Worm (Caenorhabditis elegans): Measurements from ENCODE around the gene dyf-13.

The dyf-13 gene

ce11 chrII:7171305-7171998 lies at the start of gene dyf-13:
dyf-13 (minus strand) TSS chrII:7171355.
- no peak for TF ChIP-seq lir-3 (tag; optimal IDR thresholded peaks at IDR 0.05; ENCODE audit: poor library complexity)
- no peak for TF ChIP-seq unc-130 (tag; optimal IDR thresholded peaks at IDR 0.05)
- no peak for TF ChIP-seq nhr-77 (tag; optimal IDR thresholded peaks at IDR 0.05)
- no peak for TF ChIP-seq xbp-1 (tag; optimal IDR thresholded peaks at IDR 0.05)
- TF ChIP-seq dpl-1 (GFP tag; optimal IDR thresholded peaks at IDR 0.05): no peak
- TF ChIP-seq zag-1 (tag; optimal IDR thresholded peaks at IDR 0.05): no peak
- TF ChIP-seq vab-15 (tag; optimal IDR thresholded peaks at IDR 0.05): no peak
- no peak for TF ChIP-seq fkh-4 (tag; optimal IDR thresholded peaks at IDR 0.05; ENCODE audit: borderline replicate concordance)
- no peak for TF ChIP-seq nhr-71 (tag; optimal IDR thresholded peaks at IDR 0.05)

- TF ChIP-seq sox-4 (tag; optimal IDR thresholded peaks at IDR 0.05) (no peak), nhr-19 (GFP tag; conservative IDR thresholded peaks at IDR 0.05) (no peak), zip-4 (GFP tag; optimal IDR thresholded peaks at IDR 0.05) (no peak), rnt-1 (tag; optimal IDR thresholded peaks at IDR 0.05) (no peak), lin-13 (GFP tag; optimal IDR thresholded peaks at IDR 0.05) (no peak), nhr-85 (tag) (no peak), hpl-2 (GFP tag; optimal IDR thresholded peaks at IDR 0.05) (no peak), egl-13 (tag; optimal IDR thresholded peaks at IDR 0.05) (no peak), tlp-1 (tag; optimal IDR thresholded peaks at IDR 0.05) (no peak), nhr-237 (tag; optimal IDR thresholded peaks at IDR 0.05) (no peak), mdl-1 (tag; optimal IDR thresholded peaks at IDR 0.05) (no peak), lsy-2 (tag; optimal IDR thresholded peaks at IDR 0.05) (no peak), xbp-1 (tag; optimal IDR thresholded peaks at IDR 0.05) (no peak), ces-1 (GFP tag; optimal IDR thresholded peaks at IDR 0.05) (no peak), mep-1 (tag; optimal IDR thresholded peaks at IDR 0.05) (no peak), lin-14 (GFP tag; optimal IDR thresholded peaks at IDR 0.05) (no peak), pag-3 (tag; optimal IDR thresholded peaks at IDR 0.05; ENCODE audit: borderline replicate concordance, insufficient read depth) (no peak), skn-1 (tag; optimal IDR thresholded peaks at IDR 0.05) (no peak), fkh-10 (GFP tag; optimal IDR thresholded peaks at IDR 0.05) (no peak)
Observed at ce11 chrII:7217047-7217446, 45.9 kb upstream of the dyf-13 start, which contains the start of gene E04F6.10. E04F6.10 (minus strand) TSS chrII:7217147.

- TF ChIP-seq zip-4 (GFP tag; optimal IDR thresholded peaks at IDR 0.05) (no peak), unc-98 (GFP tag; IDR thresholded peaks at IDR 0.05) (no peak), hlh-17 (GFP tag; optimal IDR thresholded peaks at IDR 0.05; ENCODE audit: borderline replicate concordance) (no peak), mef-2 (tag; optimal IDR thresholded peaks at IDR 0.05) (no peak)
Observed at ce11 chrII:7212059-7212458, 40.9 kb upstream of the dyf-13 start, which contains the start of gene E04F6.9. E04F6.9 (minus strand) TSS chrII:7212159.

ce11 chrII:7211280-7211679 lies 40.1 kb upstream of the dyf-13 start, which contains the start of gene E04F6.8:
E04F6.8 (minus strand) TSS chrII:7211380.
- TF ChIP-seq rnt-1 (tag; optimal IDR thresholded peaks at IDR 0.05) (peak; percentile 14), lin-14 (GFP tag; optimal IDR thresholded peaks at IDR 0.05) (peak; percentile 45), lir-3 (tag; optimal IDR thresholded peaks at IDR 0.05; ENCODE audit: poor library complexity) (peak; percentile 45), hlh-17 (GFP tag; optimal IDR thresholded peaks at IDR 0.05; ENCODE audit: borderline replicate concordance) (no peak), pax-3 (tag; optimal IDR thresholded peaks at IDR 0.05) (no peak)

- TF ChIP-seq mef-2 (tag; optimal IDR thresholded peaks at IDR 0.05) (no peak), ztf-11 (tag; optimal IDR thresholded peaks at IDR 0.05) (no peak), lin-39 (tag; optimal IDR thresholded peaks at IDR 0.05) (no peak), nhr-20 (tag; optimal IDR thresholded peaks at IDR 0.05) (no peak), snu-23 (GFP tag; optimal IDR thresholded peaks at IDR 0.05) (no peak), ztf-4 (tag; optimal IDR thresholded peaks at IDR 0.05) (no peak), sup-37 (GFP tag; optimal IDR thresholded peaks at IDR 0.05) (no peak), sptf-1 (tag; optimal IDR thresholded peaks at IDR 0.05) (no peak), lin-14 (GFP tag; optimal IDR thresholded peaks at IDR 0.05) (no peak), pax-3 (tag; optimal IDR thresholded peaks at IDR 0.05) (no peak)
Observed at ce11 chrII:7210187-7210586, 39.0 kb upstream of the dyf-13 start, which contains the start of gene E04F6.15. E04F6.15 (minus strand) TSS chrII:7210287.

All from whole organism, L1 larva.